Fruit fly (Drosophila melanogaster): ENCODE measurements around the gene CG7920.

CG7920 gene

DNA sequence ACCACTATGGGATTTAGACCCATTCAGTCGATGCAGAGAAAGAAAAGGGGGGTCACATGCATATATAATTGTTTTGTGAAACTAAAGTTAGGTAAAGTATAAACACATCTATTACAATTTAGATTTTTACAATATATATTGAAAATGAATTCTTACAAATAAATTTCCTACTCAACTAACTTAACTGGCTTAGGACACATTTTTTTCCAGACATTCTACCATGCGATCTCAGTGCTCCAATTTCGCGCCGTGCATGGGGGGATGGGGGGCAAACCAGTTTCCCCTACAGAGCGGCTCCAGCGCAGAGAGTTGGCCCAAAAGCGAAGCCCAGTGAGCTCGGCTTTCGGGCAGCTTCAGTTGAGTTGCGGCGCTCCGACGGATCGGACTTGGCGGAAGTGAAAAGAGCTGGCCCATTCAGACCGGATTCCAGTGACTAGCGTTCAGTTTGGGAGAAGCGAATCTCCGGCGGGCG is 32.0 kb downstream of the CG7920 start, which contains the start of gene CG7896 (continued):
- TF ChIP-seq CG34376 (GFP tag; optimal IDR thresholded peaks at IDR 0.05) (peak; percentile 21), CG2120 (GFP tag; optimal IDR thresholded peaks at IDR 0.05) (peak; percentile 68), Fer3 (tag; optimal IDR thresholded peaks at IDR 0.05) (peak; percentile 56), HLH54F (GFP tag; optimal IDR thresholded peaks at IDR 0.05) (peak; percentile 1), da (GFP tag; optimal IDR thresholded peaks at IDR 0.05) (no peak), twi (tag; optimal IDR thresholded peaks at IDR 0.05) (peak; percentile 33), CG32772 (GFP tag; IDR thresholded peaks at IDR 0.05) (peak; percentile 78), Dll (GFP tag; IDR thresholded peaks at IDR 0.05; ENCODE audit: partially characterized antibody) (no peak), ttk (GFP tag; IDR thresholded peaks at IDR 0.05) (peak; percentile 78), CG18599 (GFP tag; optimal IDR thresholded peaks at IDR 0.05) (peak; percentile 71), Scr (GFP tag; IDR thresholded peaks at IDR 0.05; ENCODE audit: partially characterized antibody) (no peak), slbo (GFP tag; IDR thresholded peaks at IDR 0.05) (peak; percentile 84), oc (tag; optimal IDR thresholded peaks at IDR 0.05) (no peak), toy (GFP tag; IDR thresholded peaks at IDR 0.05) (peak; percentile 45; the same call in 1 of the 2 replicates), nom (GFP tag; optimal IDR thresholded peaks at IDR 0.05) (peak; percentile 64), D19A (tag; optimal IDR thresholded peaks at IDR 0.05) (no peak), Nf-YA (GFP tag; IDR thresholded peaks at IDR 0.05) (0 out of 2 replicates have a peak, but pooled peaks have one; percentile 52), CG17328 (GFP tag; IDR thresholded peaks at IDR 0.05) (peak; percentile 49), kah (GFP tag; optimal IDR thresholded peaks at IDR 0.05) (peak; percentile 10), Sry-δ (GFP tag; optimal IDR thresholded peaks at IDR 0.05) (no peak), pb (GFP tag; optimal IDR thresholded peaks at IDR 0.05) (peak; percentile 10), CG12155 (GFP tag; optimal IDR thresholded peaks at IDR 0.05) (peak; percentile 41), CG13123 (GFP tag; optimal IDR thresholded peaks at IDR 0.05) (peak; percentile 4), CG42726 (GFP tag; IDR thresholded peaks at IDR 0.05; ENCODE audit: partially characterized antibody) (no peak), CG3065 (GFP tag; optimal IDR thresholded peaks at IDR 0.05) (no peak), br (optimal IDR thresholded peaks at IDR 0.05) (no peak), Meics (GFP tag; optimal IDR thresholded peaks at IDR 0.05) (peak; percentile 69), ase (GFP tag; IDR thresholded peaks at IDR 0.05) (peak; percentile 53; the same call in 1 of the 3 replicates), slp2 (GFP tag; optimal IDR thresholded peaks at IDR 0.05) (peak; percentile 35), lab (GFP tag; optimal IDR thresholded peaks at IDR 0.05) (peak; percentile 77), CG4360 (GFP tag; IDR thresholded peaks at IDR 0.05) (no peak)

DNA sequence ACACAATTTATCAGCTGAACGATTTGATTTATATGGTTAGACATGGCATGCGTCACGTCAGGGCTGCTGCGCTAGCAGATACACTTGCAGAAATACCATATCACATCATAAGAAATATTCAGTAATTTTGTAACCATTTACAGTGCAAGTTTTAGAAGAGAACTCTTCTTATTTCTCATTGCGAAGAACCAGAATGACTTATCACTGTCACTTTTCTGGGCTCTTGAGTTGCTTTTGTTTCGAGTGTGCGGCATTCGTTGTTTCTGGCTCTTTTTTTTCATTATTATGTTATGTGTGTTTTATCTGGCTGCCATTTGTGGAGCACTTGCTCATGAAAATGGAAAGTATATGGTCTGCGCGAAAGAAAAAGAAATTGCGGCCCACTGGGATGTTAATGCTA is 33.1 kb downstream of the CG7920 start:
- no peak for TF ChIP-seq tin (GFP tag; optimal IDR thresholded peaks at IDR 0.05)
- no peak for TF ChIP-seq CG14014 (GFP tag; IDR thresholded peaks at IDR 0.05)
- TF ChIP-seq CG2712 (tag; optimal IDR thresholded peaks at IDR 0.05) = no peak
- TF ChIP-seq CG11695 (GFP tag; IDR thresholded peaks at IDR 0.05) = 0 out of 3 replicates have a peak, but pooled peaks have one; percentile 13
- no peak for TF ChIP-seq run (tag; optimal IDR thresholded peaks at IDR 0.05)
- TF ChIP-seq phol (tag; optimal IDR thresholded peaks at IDR 0.05) = no peak
- TF ChIP-seq Drgx (GFP tag; IDR thresholded peaks at IDR 0.05) = peak; percentile 77
- TF ChIP-seq B-H2 (GFP tag; optimal IDR thresholded peaks at IDR 0.05) = no peak
- no peak for TF ChIP-seq CG15514 (GFP tag; optimal IDR thresholded peaks at IDR 0.05)
- no peak for TF ChIP-seq YL-1 (GFP tag; optimal IDR thresholded peaks at IDR 0.05)
- TF ChIP-seq ERR (GFP tag; optimal IDR thresholded peaks at IDR 0.05) = no peak
- no peak for TF ChIP-seq CG31224 (GFP tag; IDR thresholded peaks at IDR 0.05)
- TF ChIP-seq insv (GFP tag; optimal IDR thresholded peaks at IDR 0.05) = no peak
- TF ChIP-seq ro (GFP tag; IDR thresholded peaks at IDR 0.05) = no peak
- TF ChIP-seq CG14667 (GFP tag; IDR thresholded peaks at IDR 0.05) = peak; percentile 39
- TF ChIP-seq Lpt (GFP tag; optimal IDR thresholded peaks at IDR 0.05) = no peak
- TF ChIP-seq CG12104 (GFP tag; optimal IDR thresholded peaks at IDR 0.05) = no peak
- TF ChIP-seq dan (GFP tag; IDR thresholded peaks at IDR 0.05) = no peak
- no peak for TF ChIP-seq luna (GFP tag; optimal IDR thresholded peaks at IDR 0.05)
- TF ChIP-seq Med (GFP tag) = peak; percentile 64
- no peak for TF ChIP-seq CG9215 (GFP tag; IDR thresholded peaks at IDR 0.05)
- no peak for TF ChIP-seq so (GFP tag; IDR thresholded peaks at IDR 0.05)
- TF ChIP-seq ttk (GFP tag; IDR thresholded peaks at IDR 0.05) = 0 out of 2 replicates have a peak, but pooled peaks have one; percentile 7
- no peak for TF ChIP-seq Dll (GFP tag; IDR thresholded peaks at IDR 0.05; ENCODE audit: partially characterized antibody)
